Fruit fly (Drosophila melanogaster): Measurements from ENCODE around the gene Dcr-1.

Gene Dcr-1

DNA sequence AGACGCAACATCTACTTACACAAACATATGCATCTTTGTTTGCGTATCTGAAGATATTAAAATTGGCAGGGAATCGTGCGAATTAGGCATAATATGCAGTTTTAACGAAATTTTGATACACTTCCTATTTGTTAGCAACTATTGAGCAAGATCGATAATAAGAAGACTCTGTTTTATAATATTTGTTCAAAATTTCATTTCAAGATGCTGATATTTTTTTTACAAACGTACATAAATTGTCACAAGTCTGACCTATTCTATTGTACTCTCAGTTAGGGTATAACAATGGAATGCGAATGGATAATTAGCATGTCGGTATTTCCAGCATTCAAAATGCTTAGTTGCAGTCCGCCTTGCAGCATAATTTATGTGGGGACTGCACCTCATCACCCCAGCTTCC lies 13.0 kb downstream of the Dcr-1 start:
- TF ChIP-seq bab1 (GFP tag; optimal IDR thresholded peaks at IDR 0.05) = no peak
- no peak for TF ChIP-seq pad (GFP tag; optimal IDR thresholded peaks at IDR 0.05)
- no peak for TF ChIP-seq Clk (GFP tag; optimal IDR thresholded peaks at IDR 0.05)
- TF ChIP-seq kay (GFP tag; ENCODE audit: borderline replicate concordance) = no peak
- no peak for TF ChIP-seq toe (GFP tag; optimal IDR thresholded peaks at IDR 0.05)
- no peak for TF ChIP-seq CG7101 (tag; optimal IDR thresholded peaks at IDR 0.05)
- TF ChIP-seq CG14711 (tag; optimal IDR thresholded peaks at IDR 0.05) = no peak
- TF ChIP-seq CG7045 (GFP tag; optimal IDR thresholded peaks at IDR 0.05) = no peak
- TF ChIP-seq ovo (GFP tag; optimal IDR thresholded peaks at IDR 0.05) = no peak
- no peak for TF ChIP-seq cic (GFP tag; optimal IDR thresholded peaks at IDR 0.05)
- no peak for TF ChIP-seq cnc (optimal IDR thresholded peaks at IDR 0.05)
- TF ChIP-seq Hr96 (GFP tag; optimal IDR thresholded peaks at IDR 0.05) = no peak
- TF ChIP-seq Mnt (GFP tag; optimal IDR thresholded peaks at IDR 0.05) = no peak

dm6 chr3R:22727456-22727833 lies 13.4 kb downstream of the Dcr-1 start:
- TF ChIP-seq tj (GFP tag; optimal IDR thresholded peaks at IDR 0.05) (peak; percentile 4), pad (GFP tag; optimal IDR thresholded peaks at IDR 0.05) (peak; percentile 88), cic (GFP tag; optimal IDR thresholded peaks at IDR 0.05) (peak; percentile 8), Mnt (GFP tag; optimal IDR thresholded peaks at IDR 0.05) (no peak), ovo (GFP tag; optimal IDR thresholded peaks at IDR 0.05) (peak; percentile 86), cnc (optimal IDR thresholded peaks at IDR 0.05) (no peak), toe (GFP tag; optimal IDR thresholded peaks at IDR 0.05) (no peak)

DNA sequence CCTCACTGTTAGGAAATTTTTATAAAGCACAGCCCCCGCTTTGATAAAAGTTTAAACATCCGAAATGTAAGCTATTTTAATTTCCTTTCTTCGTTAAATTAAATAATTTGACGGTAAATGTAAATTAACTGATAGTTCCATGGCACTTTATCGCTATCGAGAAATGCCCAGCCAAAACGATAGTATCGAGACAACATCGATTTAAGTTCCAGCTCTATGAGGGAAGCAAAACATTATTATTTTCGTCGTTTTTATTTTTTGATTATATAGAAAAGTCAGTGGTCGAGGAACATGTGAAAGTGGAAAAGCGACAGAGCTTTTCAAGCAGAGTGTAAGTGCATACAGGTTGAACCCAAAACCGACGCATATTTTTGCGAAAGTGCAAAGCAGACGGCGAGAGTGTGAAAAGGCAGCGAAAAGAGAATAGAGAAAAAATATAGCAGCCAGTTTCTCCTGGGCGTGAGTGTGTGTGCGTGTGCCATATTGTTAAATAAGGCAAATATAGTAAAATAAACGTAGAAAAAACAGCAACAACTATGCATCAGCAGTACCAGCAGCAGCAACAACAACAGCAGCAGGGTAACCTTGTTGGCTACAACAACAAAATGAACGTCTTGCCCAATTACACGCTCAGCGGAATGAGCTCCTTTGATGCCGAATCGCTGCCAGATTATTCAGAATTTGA lies 14.0 kb downstream of the Dcr-1 start, which contains the start of gene CG45049:
TSS of gene CG45049 (plus strand) at position 197 of the 685 bp plus-strand sequence.
- TF ChIP-seq CG12768 (GFP tag; optimal IDR thresholded peaks at IDR 0.05) (no peak), tj (GFP tag; optimal IDR thresholded peaks at IDR 0.05) (peak; percentile 34), cic (GFP tag; optimal IDR thresholded peaks at IDR 0.05) (peak; percentile 78), bab1 (GFP tag; optimal IDR thresholded peaks at IDR 0.05) (peak; percentile 23)

DNA sequence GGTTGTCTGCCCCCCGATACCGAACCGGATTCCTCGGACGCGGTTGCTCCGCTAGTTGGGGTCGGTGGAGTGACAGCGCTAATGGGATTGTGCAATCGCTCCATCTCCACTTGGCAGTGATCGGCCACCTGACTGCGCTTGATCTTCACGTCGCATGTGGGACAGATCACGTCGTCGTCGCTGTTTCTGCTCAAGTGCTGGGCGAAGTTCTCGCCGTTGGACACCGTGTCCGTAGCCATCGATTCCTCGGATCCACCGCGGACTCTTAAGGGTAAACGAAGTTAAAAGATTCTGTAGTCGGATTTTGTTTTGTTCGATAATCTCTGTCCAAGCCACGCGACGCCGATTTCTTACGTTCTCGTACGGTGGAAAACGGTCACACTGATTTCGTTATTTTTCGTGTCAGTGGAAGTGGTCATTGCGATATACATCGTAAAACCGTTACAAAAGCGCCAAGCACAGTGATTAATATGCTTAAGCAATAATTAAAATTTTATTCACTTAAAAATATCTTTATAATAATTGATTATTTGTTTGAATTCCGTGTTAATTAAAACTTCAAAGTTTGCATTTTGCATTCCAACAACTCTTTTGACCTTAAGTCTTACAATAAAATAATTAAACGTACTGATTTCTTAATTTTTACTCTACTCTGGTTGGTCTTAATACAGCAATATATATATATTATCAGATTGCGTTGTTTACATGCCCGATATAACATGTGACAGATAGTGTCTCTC lies 14.7 kb downstream of the Dcr-1 start, which contains the start of gene RNF220:
TSS of gene RNF220 (minus strand) at position 384 of the 740 bp plus-strand sequence.
- TF ChIP-seq cic (GFP tag; optimal IDR thresholded peaks at IDR 0.05) = no peak
- peak; percentile 39 for TF ChIP-seq CG1620 (GFP tag; optimal IDR thresholded peaks at IDR 0.05)
- TF ChIP-seq Mnt (GFP tag; optimal IDR thresholded peaks at IDR 0.05) = peak; percentile 62
- TF ChIP-seq pad (GFP tag; optimal IDR thresholded peaks at IDR 0.05) = no peak

DNA sequence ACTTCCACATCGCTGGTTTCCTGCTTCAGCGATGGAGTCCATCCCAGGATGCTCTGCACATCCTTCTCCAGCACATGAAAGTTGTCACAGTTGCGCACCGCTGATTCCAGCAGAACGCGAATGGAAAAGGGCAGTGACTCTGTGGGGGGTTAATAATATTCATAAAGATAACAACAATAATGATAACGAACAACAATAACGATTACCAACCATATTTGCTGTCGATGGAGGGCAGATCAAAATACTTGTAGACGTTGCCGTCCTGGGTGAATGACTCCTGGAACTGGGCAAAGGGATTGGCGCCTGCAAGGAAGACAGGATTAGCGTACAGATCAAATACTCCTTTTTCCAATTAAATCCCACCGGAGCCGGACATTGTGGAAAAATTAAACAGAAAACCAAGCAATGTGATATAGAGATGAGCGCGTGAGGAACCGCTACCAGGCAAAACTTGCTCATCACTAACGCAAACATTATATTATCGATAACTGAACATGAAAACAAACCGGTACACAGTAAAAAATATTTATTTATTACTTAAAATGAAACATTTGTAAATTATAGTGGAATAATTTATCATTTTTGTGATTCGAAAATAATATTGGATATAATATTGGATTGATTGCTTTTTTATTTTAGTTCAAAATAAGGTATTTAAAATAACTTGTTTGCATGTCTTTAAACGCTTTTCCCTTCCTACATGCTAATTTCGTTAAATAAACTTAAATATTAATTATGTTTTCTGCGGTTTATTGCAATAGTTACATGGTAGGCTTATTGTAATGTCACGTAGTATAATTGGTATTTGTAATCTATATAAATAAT lies 16.5 kb downstream of the Dcr-1 start, which contains the start of gene Irp-1A:
TSS of gene Irp-1A (minus strand) at position 439 of the 825 bp plus-strand sequence.
- TF ChIP-seq CG11617 (GFP tag; optimal IDR thresholded peaks at IDR 0.05) (peak; percentile 68), CG14711 (tag; optimal IDR thresholded peaks at IDR 0.05) (peak; percentile 76), CG12768 (GFP tag; optimal IDR thresholded peaks at IDR 0.05) (no peak), bab1 (GFP tag; optimal IDR thresholded peaks at IDR 0.05) (peak; percentile 73), Hr96 (GFP tag; optimal IDR thresholded peaks at IDR 0.05) (no peak), CG7045 (GFP tag; optimal IDR thresholded peaks at IDR 0.05) (peak; percentile 70), kay (GFP tag; ENCODE audit: borderline replicate concordance) (no peak), Clk (GFP tag; optimal IDR thresholded peaks at IDR 0.05) (no peak), CG5204 (GFP tag; optimal IDR thresholded peaks at IDR 0.05) (no peak), pad (GFP tag; optimal IDR thresholded peaks at IDR 0.05) (peak; percentile 19), CG1620 (GFP tag; optimal IDR thresholded peaks at IDR 0.05) (peak; percentile 17), ovo (GFP tag; optimal IDR thresholded peaks at IDR 0.05) (no peak), Mnt (GFP tag; optimal IDR thresholded peaks at IDR 0.05) (peak; percentile 59), toe (GFP tag; optimal IDR thresholded peaks at IDR 0.05) (peak; percentile 59), CG33017 (tag; optimal IDR thresholded peaks at IDR 0.05) (peak; percentile 77), Crg-1 (GFP tag; optimal IDR thresholded peaks at IDR 0.05) (peak; percentile 7), cnc (optimal IDR thresholded peaks at IDR 0.05) (no peak), cic (GFP tag; optimal IDR thresholded peaks at IDR 0.05) (peak; percentile 10), CG7101 (tag; optimal IDR thresholded peaks at IDR 0.05) (peak; percentile 74), tj (GFP tag; optimal IDR thresholded peaks at IDR 0.05) (peak; percentile 39)

- peak; percentile 99 for TF ChIP-seq kay (GFP tag; ENCODE audit: borderline replicate concordance)
- peak; percentile 7 for TF ChIP-seq CG7101 (tag; optimal IDR thresholded peaks at IDR 0.05)
- TF ChIP-seq CG14711 (tag; optimal IDR thresholded peaks at IDR 0.05) = no peak
- peak; percentile 68 for TF ChIP-seq CG12768 (GFP tag; optimal IDR thresholded peaks at IDR 0.05)
- TF ChIP-seq tj (GFP tag; optimal IDR thresholded peaks at IDR 0.05) = peak; percentile 17
- TF ChIP-seq Clk (GFP tag; optimal IDR thresholded peaks at IDR 0.05) = no peak
- no peak for TF ChIP-seq pad (GFP tag; optimal IDR thresholded peaks at IDR 0.05)
- TF ChIP-seq toe (GFP tag; optimal IDR thresholded peaks at IDR 0.05) = no peak
- TF ChIP-seq bab1 (GFP tag; optimal IDR thresholded peaks at IDR 0.05) = peak; percentile 43
- TF ChIP-seq CG1620 (GFP tag; optimal IDR thresholded peaks at IDR 0.05) = peak; percentile 9
- no peak for TF ChIP-seq CG7045 (GFP tag; optimal IDR thresholded peaks at IDR 0.05)
- TF ChIP-seq ovo (GFP tag; optimal IDR thresholded peaks at IDR 0.05) = no peak
- TF ChIP-seq CG5204 (GFP tag; optimal IDR thresholded peaks at IDR 0.05) = no peak
- TF ChIP-seq cic (GFP tag; optimal IDR thresholded peaks at IDR 0.05) = no peak
- TF ChIP-seq Hr96 (GFP tag; optimal IDR thresholded peaks at IDR 0.05) = peak; percentile 29
- peak; percentile 27 for TF ChIP-seq CG11617 (GFP tag; optimal IDR thresholded peaks at IDR 0.05)
- TF ChIP-seq Mnt (GFP tag; optimal IDR thresholded peaks at IDR 0.05) = peak; percentile 15
- no peak for TF ChIP-seq Crg-1 (GFP tag; optimal IDR thresholded peaks at IDR 0.05)
Observed at dm6 chr3R:22720808-22721306, 20.0 kb downstream of the Dcr-1 start, which contains the start of gene wge. wge (minus strand) TSS chr3R:22721150.

Measured in whole organism, adult.